Worm (Caenorhabditis elegans): ENCODE data around the gene age-1.

age-1 gene

DNA sequence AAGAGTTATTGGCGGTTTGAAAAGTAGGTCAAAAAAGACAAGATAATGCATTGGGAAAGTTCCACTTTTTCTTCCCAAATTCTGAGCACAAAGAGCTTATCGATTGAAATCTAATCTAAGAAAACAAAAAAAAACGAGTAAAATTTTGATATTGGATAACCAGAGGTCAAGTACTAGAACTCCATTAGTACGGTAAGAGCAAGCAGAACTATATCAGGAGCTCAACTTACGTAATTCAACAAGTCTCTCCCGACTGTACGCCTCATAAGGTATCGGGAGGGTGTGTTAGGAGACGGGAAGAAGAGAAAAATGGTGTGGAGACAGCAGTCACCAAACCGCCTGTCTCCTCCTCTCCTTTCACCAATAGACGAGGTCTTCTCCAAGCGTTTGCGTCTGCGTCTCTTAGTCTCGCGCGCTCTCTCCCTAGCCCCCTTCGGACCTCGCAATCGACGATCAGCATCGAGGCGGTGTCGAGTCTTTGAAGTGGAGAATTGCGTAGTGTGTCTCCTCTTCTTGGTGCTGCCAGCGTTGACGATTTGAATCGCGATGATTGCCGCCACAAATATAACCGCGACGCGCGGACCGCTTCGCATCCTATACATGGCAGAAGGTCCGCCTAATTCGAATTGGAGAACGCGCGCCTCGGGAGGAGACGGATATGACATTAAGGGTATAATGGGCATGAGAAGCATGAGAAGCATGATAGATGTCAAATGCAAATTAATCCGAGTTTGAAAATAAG is 40.3 kb upstream of the age-1 start, which contains the start of gene F54D5.5:
Gene F54D5.5, minus strand, starts transcription at position 51 of the 742 bp plus-strand sequence.
- TF ChIP-seq mep-1 (tag; optimal IDR thresholded peaks at IDR 0.05) (peak; percentile 70), snpc-4 (tag; optimal IDR thresholded peaks at IDR 0.05) (no peak), nhr-2 (tag; optimal IDR thresholded peaks at IDR 0.05) (no peak), elt-3 (tag; optimal IDR thresholded peaks at IDR 0.05) (no peak), zip-8 (tag; optimal IDR thresholded peaks at IDR 0.05) (no peak), ztf-11 (tag; optimal IDR thresholded peaks at IDR 0.05) (peak; percentile 80), bed-3 (GFP tag; optimal IDR thresholded peaks at IDR 0.05) (no peak), unc-120 (tag; optimal IDR thresholded peaks at IDR 0.05; ENCODE audit: poor library complexity, severe bottlenecking) (peak; percentile 8), nhr-12 (tag; optimal IDR thresholded peaks at IDR 0.05) (no peak), ceh-39 (tag; optimal IDR thresholded peaks at IDR 0.05) (peak; percentile 27), pha-4 (tag; optimal IDR thresholded peaks at IDR 0.05) (peak; percentile 16), flh-1 (GFP tag; optimal IDR thresholded peaks at IDR 0.05) (no peak), unc-39 (tag; optimal IDR thresholded peaks at IDR 0.05) (peak; percentile 63), elt-1 (tag; optimal IDR thresholded peaks at IDR 0.05; ENCODE audit: borderline replicate concordance, insufficient read depth) (peak; percentile 42), hlh-1 (tag; optimal IDR thresholded peaks at IDR 0.05) (peak; percentile 50), ham-2 (GFP tag; optimal IDR thresholded peaks at IDR 0.05) (peak; percentile 65), lin-32 (GFP tag; optimal IDR thresholded peaks at IDR 0.05) (no peak), nhr-237 (tag; optimal IDR thresholded peaks at IDR 0.05) (no peak), mls-2 (tag; optimal IDR thresholded peaks at IDR 0.05) (peak; percentile 94), mab-5 (tag; optimal IDR thresholded peaks at IDR 0.05) (no peak), lsy-2 (tag; optimal IDR thresholded peaks at IDR 0.05) (peak; percentile 44), tbx-8 (GFP tag; optimal IDR thresholded peaks at IDR 0.05) (no peak), blmp-1 (tag; optimal IDR thresholded peaks at IDR 0.05) (no peak), ces-1 (GFP tag; optimal IDR thresholded peaks at IDR 0.05) (peak; percentile 90), nhr-28 (tag; optimal IDR thresholded peaks at IDR 0.05) (no peak), nhr-76 (tag; optimal IDR thresholded peaks at IDR 0.05) (no peak), M03D4.4 (tag; optimal IDR thresholded peaks at IDR 0.05) (no peak), sem-2 (GFP tag; optimal IDR thresholded peaks at IDR 0.05) (no peak), ceh-83 (GFP tag; optimal IDR thresholded peaks at IDR 0.05) (no peak), drap-1 (GFP tag; optimal IDR thresholded peaks at IDR 0.05) (peak; percentile 23), cnd-1 (tag; optimal IDR thresholded peaks at IDR 0.05) (peak; percentile 86), sptf-1 (tag; optimal IDR thresholded peaks at IDR 0.05) (peak; percentile 88), ceh-43 (GFP tag; optimal IDR thresholded peaks at IDR 0.05) (no peak), lin-13 (tag; optimal IDR thresholded peaks at IDR 0.05) (peak; percentile 35), unc-62 (GFP tag; optimal IDR thresholded peaks at IDR 0.05) (peak; percentile 48)

DNA sequence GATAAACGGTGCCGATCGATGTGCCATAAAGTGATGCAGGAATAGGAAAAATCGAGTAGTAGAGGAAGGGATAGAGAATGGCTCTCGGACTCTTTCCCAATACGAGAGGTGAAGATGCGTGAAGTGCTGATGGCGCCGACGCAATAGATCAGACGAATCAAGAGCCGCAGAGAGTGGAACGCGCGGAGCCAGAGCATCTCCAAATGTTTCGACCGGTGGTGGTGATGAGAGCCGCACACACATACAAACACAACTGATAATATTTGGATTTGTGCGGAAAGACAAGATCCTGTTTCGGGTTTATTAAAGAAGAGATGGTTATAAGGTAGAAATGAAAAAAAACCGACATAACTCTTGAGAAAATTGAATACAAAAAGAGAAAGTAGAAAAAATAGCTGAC is 37.3 kb upstream of the age-1 start, which contains the start of gene F54D5.15:
Gene F54D5.15, minus strand, starts transcription at position 101 of the 400 bp plus-strand sequence.
- TF ChIP-seq sptf-1 (tag; optimal IDR thresholded peaks at IDR 0.05) (peak; percentile 60), snpc-4 (tag; optimal IDR thresholded peaks at IDR 0.05) (no peak), nhr-237 (tag; optimal IDR thresholded peaks at IDR 0.05) (no peak), cnd-1 (tag; optimal IDR thresholded peaks at IDR 0.05) (no peak), ztf-11 (tag; optimal IDR thresholded peaks at IDR 0.05) (no peak)

DNA sequence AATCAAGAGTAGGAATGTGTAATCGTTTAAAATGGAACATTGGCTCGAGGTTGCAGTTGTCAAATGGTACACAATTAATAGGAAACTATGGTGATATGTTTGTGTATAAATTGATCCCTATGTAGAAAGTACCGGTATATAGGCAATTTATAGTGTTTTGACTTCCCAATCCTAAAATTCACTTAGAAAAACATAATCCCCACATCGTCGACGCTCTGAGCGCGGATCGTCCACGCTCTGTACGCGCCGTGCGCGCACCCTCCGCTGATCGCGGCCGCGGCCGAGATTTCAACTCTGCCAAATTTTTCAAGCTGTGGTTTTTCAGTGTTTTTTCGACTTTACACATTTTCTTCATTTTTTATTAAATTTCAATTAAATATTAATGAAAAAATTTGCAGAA is 29.5 kb upstream of the age-1 start, which contains the start of gene F54D5.17:
Gene F54D5.17, plus strand, starts transcription at position 301 of the 400 bp plus-strand sequence.
- TF ChIP-seq drap-1 (GFP tag; optimal IDR thresholded peaks at IDR 0.05) (no peak), flh-1 (GFP tag; optimal IDR thresholded peaks at IDR 0.05) (no peak)

DNA sequence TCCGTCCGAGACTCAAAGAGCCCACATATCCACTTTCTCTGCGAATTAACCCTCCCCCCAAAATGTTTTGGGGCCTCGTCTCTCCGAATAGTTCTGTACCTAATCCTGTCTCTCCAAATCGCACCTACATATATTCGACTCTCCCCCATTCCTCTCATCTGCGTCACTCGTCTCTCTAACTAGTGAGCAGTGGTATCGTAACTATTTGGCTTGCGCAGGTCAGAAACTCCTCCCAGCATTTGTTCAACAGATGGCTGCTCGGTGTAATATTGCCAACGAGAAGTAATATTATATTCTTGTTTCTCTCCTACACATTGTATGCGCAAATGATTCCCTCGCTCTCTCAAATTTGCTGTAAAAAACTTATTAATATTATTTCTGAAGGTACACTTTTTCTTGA is 28.8 kb upstream of the age-1 start, which contains the start of gene F54D5.24:
Gene F54D5.24, plus strand, starts transcription at position 316 of the 400 bp plus-strand sequence.
- peak; percentile 57 for TF ChIP-seq sptf-1 (tag; optimal IDR thresholded peaks at IDR 0.05)
- TF ChIP-seq lin-13 (tag; optimal IDR thresholded peaks at IDR 0.05), result no peak
- peak; percentile 96 for TF ChIP-seq hlh-1 (tag; optimal IDR thresholded peaks at IDR 0.05)

Data from whole organism, mixed stage, embryonic.